Worm (Caenorhabditis elegans): ENCODE measurements around the gene flr-1.

ce11 chrX:13469907-13470647 lies 13.7 kb upstream of the flr-1 start:
- no peak for TF ChIP-seq unc-98 (GFP tag; IDR thresholded peaks at IDR 0.05)
- TF ChIP-seq nhr-76 (tag; optimal IDR thresholded peaks at IDR 0.05), result no peak
- no peak for TF ChIP-seq lin-35 (GFP tag; optimal IDR thresholded peaks at IDR 0.05)
- TF ChIP-seq aly-2 (tag; optimal IDR thresholded peaks at IDR 0.05), result no peak
- no peak for TF ChIP-seq pqm-1 (tag; optimal IDR thresholded peaks at IDR 0.05)
- no peak for TF ChIP-seq jun-1 (tag; optimal IDR thresholded peaks at IDR 0.05)
- no peak for TF ChIP-seq egl-27 (tag; optimal IDR thresholded peaks at IDR 0.05)
- no peak for TF ChIP-seq unc-86 (tag; optimal IDR thresholded peaks at IDR 0.05)
- no peak for TF ChIP-seq tlp-1 (tag; optimal IDR thresholded peaks at IDR 0.05)
- TF ChIP-seq snpc-4 (tag; optimal IDR thresholded peaks at IDR 0.05), result no peak
- TF ChIP-seq Y116A8C.19 (tag; optimal IDR thresholded peaks at IDR 0.05; ENCODE audit: borderline replicate concordance), result no peak

Data from whole organism, L1 larva.